Fruit fly (Drosophila melanogaster) whole organism, adult: Measurements from ENCODE around the gene grk.
A peak's percentile ranks its signal among the peaks of the same experiment; 100 is the strongest.

Experiments
- CG11617 ChIP-seq: fragments of 200-800 bp; sonication (Bioruptor generic); optimal IDR thresholded peaks from 2 replicates; lab custom pipeline; 2017; ENCODE audit warnings: mild to moderate bottlenecking, missing biosample characterization, missing genetic modification reagents, missing genetic modification characterization
- CG12768 ChIP-seq: fragments of 200-800 bp; sonication (Bioruptor generic); optimal IDR thresholded peaks from 2 replicates; lab custom pipeline; 2017; ENCODE audit warnings: missing biosample characterization, missing genetic modification characterization, mild to moderate bottlenecking, moderate library complexity, missing genetic modification reagents
- CG14711 ChIP-seq: fragments of 200-800 bp; sonication (Bioruptor generic); optimal IDR thresholded peaks from 2 replicates; lab custom pipeline; 2018; ENCODE audit warnings: missing biosample characterization, mild to moderate bottlenecking, missing genetic modification characterization, moderate library complexity
- CG1620 ChIP-seq: fragments of 200-800 bp; sonication (Bioruptor generic); optimal IDR thresholded peaks from 2 replicates; lab custom pipeline; 2016; ENCODE audit warnings: missing biosample characterization, missing genetic modification characterization
- CG33017 ChIP-seq: fragments of 200-800 bp; sonication (Bioruptor generic); optimal IDR thresholded peaks from 2 replicates; lab custom pipeline; 2018; ENCODE audit warnings: missing biosample characterization, mild to moderate bottlenecking, missing genetic modification characterization, moderate library complexity
- CG5204 ChIP-seq: fragments of 200-800 bp; sonication (Bioruptor generic); optimal IDR thresholded peaks from 2 replicates; lab custom pipeline; 2016; ENCODE audit warnings: missing biosample characterization, missing genetic modification characterization
- CG7045 ChIP-seq: fragments of 200-800 bp; sonication (Bioruptor generic); optimal IDR thresholded peaks from 2 replicates; lab custom pipeline; 2017; ENCODE audit warnings: missing biosample characterization, mild to moderate bottlenecking, missing genetic modification characterization
- CG7101 ChIP-seq: fragments of 200-800 bp; sonication (Bioruptor generic); optimal IDR thresholded peaks from 2 replicates; lab custom pipeline; 2018; ENCODE audit warnings: missing biosample characterization, mild to moderate bottlenecking, missing genetic modification characterization, moderate library complexity
- Clk ChIP-seq: fragments of 200-800 bp; sonication (Bioruptor generic); optimal IDR thresholded peaks from 2 replicates; lab custom pipeline; 2017; ENCODE audit warnings: missing biosample characterization, missing genetic modification characterization
- Crg-1 ChIP-seq: fragments of 200-800 bp; sonication (Bioruptor generic); optimal IDR thresholded peaks from 2 replicates; lab custom pipeline; 2016; ENCODE audit warnings: missing biosample characterization, missing genetic modification characterization
- Hr96 ChIP-seq: fragments of 200-800 bp; sonication (Bioruptor generic); optimal IDR thresholded peaks from 2 replicates; lab custom pipeline; 2016; ENCODE audit warnings: missing biosample characterization, missing genetic modification characterization
- Mnt ChIP-seq: fragments of 200-800 bp; sonication (Bioruptor generic); optimal IDR thresholded peaks from 2 replicates; lab custom pipeline; 2016; ENCODE audit warnings: missing biosample characterization, mild to moderate bottlenecking, missing genetic modification characterization
- bab1 ChIP-seq: fragments of 200-800 bp; sonication (Bioruptor generic); optimal IDR thresholded peaks from 3 replicates; lab custom pipeline; 2019; ENCODE audit warnings: missing biosample characterization, mild to moderate bottlenecking, missing genetic modification characterization, moderate library complexity
- cic ChIP-seq: fragments of 200-800 bp; sonication (Bioruptor generic); optimal IDR thresholded peaks from 2 replicates; lab custom pipeline; 2017; ENCODE audit warnings: missing biosample characterization, mild to moderate bottlenecking, missing genetic modification characterization, moderate library complexity
- cnc ChIP-seq, 2 experiments: fragments of >200 bp; optimal IDR thresholded peaks; 2 replicates each; lab custom pipeline; 2017
- kay ChIP-seq: fragments of 200-800 bp; sonication (Bioruptor generic); peaks from one replicate; lab custom pipeline; 2016; ENCODE audit warnings: missing biosample characterization, missing genetic modification characterization, borderline replicate concordance
- ovo ChIP-seq: fragments of 200-800 bp; sonication (Bioruptor generic); optimal IDR thresholded peaks from 2 replicates; lab custom pipeline; 2016; ENCODE audit warnings: missing biosample characterization, missing genetic modification characterization
- pad ChIP-seq: fragments of 200-800 bp; sonication (Bioruptor generic); optimal IDR thresholded peaks from 3 replicates; lab custom pipeline; 2017; ENCODE audit warnings: missing biosample characterization, missing genetic modification characterization, mild to moderate bottlenecking, moderate library complexity, missing genetic modification reagents
- tj ChIP-seq: fragments of 200-800 bp; sonication (Bioruptor generic); optimal IDR thresholded peaks from 3 replicates; lab custom pipeline; 2017; ENCODE audit warnings: missing biosample characterization, mild to moderate bottlenecking, missing genetic modification characterization, moderate library complexity
- toe ChIP-seq: fragments of 200-800 bp; sonication (Bioruptor generic); optimal IDR thresholded peaks from 2 replicates; lab custom pipeline; 2016; ENCODE audit warnings: missing biosample characterization, missing genetic modification characterization

Gene grk

dm6 chr2L:8385849-8386248 is 47.5 kb downstream of the grk start:
- TF ChIP-seq CG1620, result no peak
- TF ChIP-seq tj (GFP tag; lab: Kevin White, UChicago), result peak; percentile 91

- TF ChIP-seq CG11617 (GFP tag; lab: Kevin White, UChicago) (no peak), CG7101 (tag; lab: Kevin White, UChicago) (peak; percentile 12), tj (GFP tag; lab: Kevin White, UChicago) (no peak), CG7045 (GFP tag; lab: Kevin White, UChicago) (peak; percentile 62), bab1 (GFP tag; lab: Kevin White, UChicago) (no peak), toe (GFP tag; lab: Kevin White, UChicago) (no peak), Clk (no peak), CG12768 (GFP tag; lab: Kevin White, UChicago) (no peak), CG33017 (tag; lab: Kevin White, UChicago) (no peak), CG14711 (tag; lab: Kevin White, UChicago) (peak; percentile 6), Crg-1 (GFP tag; lab: Kevin White, UChicago) (no peak), pad (GFP tag; lab: Kevin White, UChicago) (no peak), CG1620 (no peak), cic (peak; percentile 2), cnc (optimal IDR thresholded peaks at IDR 0.05; lab: Kevin White, UChicago) (no peak), kay (GFP tag; lab: Kevin White, UChicago) (peak; percentile 92), Hr96 (GFP tag; lab: Kevin White, UChicago) (no peak), ovo (GFP tag; lab: Kevin White, UChicago) (no peak), CG5204 (no peak), Mnt (GFP tag; lab: Kevin White, UChicago) (no peak)
These were observed 48.3 kb downstream of the grk start for dm6 chr2L:8384985-8385519.

dm6 chr2L:8384108-8384601 is 49.2 kb downstream of the grk start, which contains the start of the genes Dad1 and CG13384:
Gene Dad1 (minus strand): TSS chr2L:8384137.
Gene CG13384 (plus strand): TSS chr2L:8384455.
- TF ChIP-seq CG1620 (peak; percentile 85), CG7101 (tag; lab: Kevin White, UChicago) (peak; percentile 98), CG14711 (tag; lab: Kevin White, UChicago) (peak; percentile 92), ovo (GFP tag; lab: Kevin White, UChicago) (peak; percentile 78), CG5204 (peak; percentile 94), CG7045 (GFP tag; lab: Kevin White, UChicago) (peak; percentile 94), bab1 (GFP tag; lab: Kevin White, UChicago) (peak; percentile 97), toe (GFP tag; lab: Kevin White, UChicago) (peak; percentile 89), Crg-1 (GFP tag; lab: Kevin White, UChicago) (peak; percentile 88), Hr96 (GFP tag; lab: Kevin White, UChicago) (peak; percentile 79), kay (GFP tag; lab: Kevin White, UChicago) (peak; percentile 89), cnc (optimal IDR thresholded peaks at IDR 0.05; lab: Kevin White, UChicago) (no peak), tj (GFP tag; lab: Kevin White, UChicago) (peak; percentile 88), cic (peak; percentile 81), CG11617 (GFP tag; lab: Kevin White, UChicago) (peak; percentile 96), Mnt (GFP tag; lab: Kevin White, UChicago) (peak; percentile 72), pad (GFP tag; lab: Kevin White, UChicago) (peak; percentile 83), Clk (peak; percentile 85), CG12768 (GFP tag; lab: Kevin White, UChicago) (peak; percentile 96), CG33017 (tag; lab: Kevin White, UChicago) (peak; percentile 96)

- TF ChIP-seq cnc (optimal IDR thresholded peaks at IDR 0.05; lab: Kevin White, UChicago) (no peak), CG5204 (peak; percentile 62), Hr96 (GFP tag; lab: Kevin White, UChicago) (peak; percentile 80), CG1620 (peak; percentile 83), bab1 (GFP tag; lab: Kevin White, UChicago) (peak; percentile 82), CG7101 (tag; lab: Kevin White, UChicago) (peak; percentile 88), cic (peak; percentile 63), Crg-1 (GFP tag; lab: Kevin White, UChicago) (peak; percentile 91), CG33017 (tag; lab: Kevin White, UChicago) (peak; percentile 72), Clk (peak; percentile 27), pad (GFP tag; lab: Kevin White, UChicago) (peak; percentile 80), CG12768 (GFP tag; lab: Kevin White, UChicago) (peak; percentile 77), CG11617 (GFP tag; lab: Kevin White, UChicago) (peak; percentile 62), kay (GFP tag; lab: Kevin White, UChicago) (peak; percentile 59), CG7045 (GFP tag; lab: Kevin White, UChicago) (peak; percentile 73), toe (GFP tag; lab: Kevin White, UChicago) (peak; percentile 57), Mnt (GFP tag; lab: Kevin White, UChicago) (peak; percentile 88), tj (GFP tag; lab: Kevin White, UChicago) (peak; percentile 53), CG14711 (tag; lab: Kevin White, UChicago) (peak; percentile 70), ovo (GFP tag; lab: Kevin White, UChicago) (peak; percentile 73)
These were observed 50.8 kb downstream of the grk start, which contains the start of the genes CG13392 and Rcd4 for dm6 chr2L:8382646-8383045. Gene CG13392 (minus strand): TSS chr2L:8382807. Gene Rcd4 (plus strand): TSS chr2L:8382861.

dm6 chr2L:8381508-8382036 is 51.8 kb downstream of the grk start, which contains the start of gene AlaRS:
Gene AlaRS (minus strand): TSS chr2L:8381764.
- TF ChIP-seq pad (GFP tag; lab: Kevin White, UChicago) (no peak), cic (peak; percentile 24), CG12768 (GFP tag; lab: Kevin White, UChicago) (peak; percentile 61), bab1 (GFP tag; lab: Kevin White, UChicago) (peak; percentile 71), kay (GFP tag; lab: Kevin White, UChicago) (peak; percentile 87), CG7101 (tag; lab: Kevin White, UChicago) (peak; percentile 51), CG33017 (tag; lab: Kevin White, UChicago) (peak; percentile 60), CG14711 (tag; lab: Kevin White, UChicago) (peak; percentile 52), cnc (optimal IDR thresholded peaks at IDR 0.05; lab: Kevin White, UChicago) (no peak), toe (GFP tag; lab: Kevin White, UChicago) (peak; percentile 34), Clk (no peak), Hr96 (GFP tag; lab: Kevin White, UChicago) (no peak), CG1620 (peak; percentile 40), Crg-1 (GFP tag; lab: Kevin White, UChicago) (peak; percentile 30), ovo (GFP tag; lab: Kevin White, UChicago) (no peak), tj (GFP tag; lab: Kevin White, UChicago) (peak; percentile 69), CG11617 (GFP tag; lab: Kevin White, UChicago) (peak; percentile 70), CG7045 (GFP tag; lab: Kevin White, UChicago) (peak; percentile 29), CG5204 (peak; percentile 37), Mnt (GFP tag; lab: Kevin White, UChicago) (peak; percentile 90)
